Worm (Caenorhabditis elegans) whole organism, L1 larva: ENCODE results near the gene clec-42.

ENCODE experiments used
- C04F5.9 ChIP-seq: sonication (generic microtip); optimal IDR thresholded peaks from 2 replicates; lab custom pipeline; 2016; ENCODE audit warnings: missing genetic modification characterization, missing compliant biosample characterization
- ama-1 ChIP-seq: fragments of 150-350 bp; optimal IDR thresholded peaks from 2 replicates; lab custom pipeline; 2014
- blmp-1 ChIP-seq: fragments of 150-350 bp; optimal IDR thresholded peaks from 2 replicates; lab custom pipeline; 2014; ENCODE audit warnings: missing biosample characterization, missing genetic modification characterization
- ceh-8 ChIP-seq: fragments of 200-800 bp; sonication (Bioruptor generic); optimal IDR thresholded peaks from 2 replicates; lab custom pipeline; 2018; ENCODE audit warnings: mild to moderate bottlenecking, missing genetic modification characterization, moderate library complexity, missing compliant biosample characterization
- ceh-88 ChIP-seq: fragments of 200-800 bp; sonication (Bioruptor generic); IDR thresholded peaks from 2 replicates; pipeline ENCODE4 v1.3.6; 2022; ENCODE audit warnings: missing genetic modification characterization, missing compliant biosample characterization
- ceh-90 ChIP-seq: sonication (generic microtip); optimal IDR thresholded peaks from 2 replicates; lab custom pipeline; 2016; ENCODE audit warnings: missing genetic modification characterization, missing compliant biosample characterization
- efl-1 ChIP-seq, 4 experiments: fragments of 150-350 bp; optimal IDR thresholded peaks in 3 of 4; peaks in 1 of 4; 1 replicate in 1 of 4; 2 replicates in 3 of 4; lab custom pipeline; 2014; ENCODE audit warnings: missing biosample characterization in 2 of 4, missing genetic modification characterization in 2 of 4, missing genetic modification reagents in 2 of 4
- egl-13 ChIP-seq: sonication (generic microtip); optimal IDR thresholded peaks from 2 replicates; lab custom pipeline; 2016; ENCODE audit warnings: missing genotype, missing genetic modification reagents, missing genetic modification characterization, missing compliant biosample characterization
- egl-27 ChIP-seq, 2 experiments: fragments of 150-350 bp in 1 of 2; sonication (generic microtip); optimal IDR thresholded peaks; 3 replicates each; lab custom pipeline; 2017 to 2018; ENCODE audit warnings: missing biosample characterization in 2 of 2, missing genetic modification characterization in 2 of 2, missing genetic modification reagents in 2 of 2
- hlh-4 ChIP-seq: sonication (generic microtip); optimal IDR thresholded peaks from 2 replicates; lab custom pipeline; 2016; ENCODE audit warnings: mild to moderate bottlenecking, missing genetic modification characterization, missing compliant biosample characterization
- hpl-2 ChIP-seq: fragments of 150-350 bp; optimal IDR thresholded peaks from 2 replicates; lab custom pipeline; 2014; ENCODE audit warnings: missing biosample characterization, missing genetic modification reagents, missing genetic modification characterization
- irx-1 ChIP-seq: sonication (generic microtip); optimal IDR thresholded peaks from 2 replicates; lab custom pipeline; 2016; ENCODE audit warnings: missing genetic modification characterization, missing compliant biosample characterization
- jun-1 ChIP-seq: fragments of 150-350 bp; optimal IDR thresholded peaks from 2 replicates; lab custom pipeline; 2014; ENCODE audit warnings: missing biosample characterization, missing genetic modification reagents, missing genetic modification characterization
- lin-14 ChIP-seq: fragments of 200-800 bp; sonication (Bioruptor generic); optimal IDR thresholded peaks from 2 replicates; lab custom pipeline; 2018; ENCODE audit warnings: mild to moderate bottlenecking, missing genetic modification characterization, moderate library complexity, missing compliant biosample characterization
- lsy-2 ChIP-seq, 2 experiments: fragments of 150-350 bp; optimal IDR thresholded peaks; 2 replicates each; lab custom pipeline; 2014; ENCODE audit warnings: missing biosample characterization in 2 of 2, missing genetic modification characterization in 2 of 2
- nhr-20 ChIP-seq: sonication (generic microtip); optimal IDR thresholded peaks from 2 replicates; lab custom pipeline; 2016; ENCODE audit warnings: mild to moderate bottlenecking, missing genetic modification characterization, missing compliant biosample characterization
- nhr-28 ChIP-seq: fragments of 150-350 bp; optimal IDR thresholded peaks from 2 replicates; lab custom pipeline; 2014; ENCODE audit warnings: missing biosample characterization, missing genetic modification characterization
- nhr-47 ChIP-seq: sonication (generic microtip); optimal IDR thresholded peaks from 2 replicates; lab custom pipeline; 2016; ENCODE audit warnings: mild to moderate bottlenecking, missing genetic modification characterization, moderate library complexity, missing compliant biosample characterization
- nhr-71 ChIP-seq: sonication (generic microtip); optimal IDR thresholded peaks from 2 replicates; lab custom pipeline; 2016; ENCODE audit warnings: mild to moderate bottlenecking, missing genetic modification characterization, moderate library complexity, missing compliant biosample characterization
- nhr-77 ChIP-seq: fragments of 150-350 bp; optimal IDR thresholded peaks from 2 replicates; lab custom pipeline; 2014; ENCODE audit warnings: missing biosample characterization, missing genetic modification characterization
- nhr-84 ChIP-seq: sonication (generic microtip); optimal IDR thresholded peaks from 2 replicates; lab custom pipeline; 2017; ENCODE audit warnings: missing biosample characterization, missing genetic modification characterization
- nhr-85 ChIP-seq: sonication (generic microtip); peaks from one replicate; lab custom pipeline; 2016; ENCODE audit warnings: missing genetic modification characterization, inconsistent platforms, missing compliant biosample characterization
- pax-3 ChIP-seq: fragments of 200-800 bp; sonication (Bioruptor generic); optimal IDR thresholded peaks from 2 replicates; lab custom pipeline; 2018; ENCODE audit warnings: mild to moderate bottlenecking, missing genetic modification characterization, moderate library complexity, missing compliant biosample characterization
- sox-4 ChIP-seq: sonication (generic microtip); optimal IDR thresholded peaks from 2 replicates; lab custom pipeline; 2016; ENCODE audit warnings: missing genetic modification characterization, missing compliant biosample characterization
- sptf-1 ChIP-seq: fragments of 150-350 bp; optimal IDR thresholded peaks from 2 replicates; lab custom pipeline; 2014; ENCODE audit warnings: missing biosample characterization, missing genetic modification characterization
- sup-37 ChIP-seq: fragments of 200-800 bp; sonication (Bioruptor generic); optimal IDR thresholded peaks from 2 replicates; lab custom pipeline; 2018; ENCODE audit warnings: mild to moderate bottlenecking, missing genetic modification characterization, missing compliant biosample characterization
- swsn-7 ChIP-seq: sonication (generic microtip); optimal IDR thresholded peaks from 2 replicates; lab custom pipeline; 2016; ENCODE audit warnings: missing genetic modification characterization, missing compliant biosample characterization
- tlp-1 ChIP-seq: fragments of 150-350 bp; optimal IDR thresholded peaks from 2 replicates; lab custom pipeline; 2014; ENCODE audit warnings: missing biosample characterization, missing genetic modification characterization
- unc-62 ChIP-seq: fragments of 150-350 bp; optimal IDR thresholded peaks from 2 replicates; lab custom pipeline; 2014; ENCODE audit warnings: missing biosample characterization, missing genetic modification reagents, missing genetic modification characterization
- unc-86 ChIP-seq: sonication (generic microtip); optimal IDR thresholded peaks from 2 replicates; lab custom pipeline; 2016; ENCODE audit warnings: missing genetic modification characterization, missing compliant biosample characterization
- zip-4 ChIP-seq: fragments of 200-800 bp; sonication (Bioruptor generic); optimal IDR thresholded peaks from 2 replicates; lab custom pipeline; 2018; ENCODE audit warnings: mild to moderate bottlenecking, missing genetic modification characterization, moderate library complexity, missing compliant biosample characterization
- ztf-11 ChIP-seq, 2 experiments: sonication (generic microtip); optimal IDR thresholded peaks; 2 replicates each; lab custom pipeline; 2016 to 2017; ENCODE audit warnings: missing genetic modification characterization in 2 of 2, missing biosample characterization in 1 of 2, missing compliant biosample characterization in 1 of 2

The clec-42 gene

ce11 chrV:18168266-18168665 is 22.9 kb upstream of the clec-42 start, which contains the start of gene C14A6.7:
Gene C14A6.7, minus strand, starts transcription at chrV:18168366.
- no peak for TF ChIP-seq egl-27 (tag; optimal IDR thresholded peaks at IDR 0.05; lab: Kevin White, UChicago)
- TF ChIP-seq lin-14 (GFP tag; lab: Kevin White, UChicago), result no peak
- TF ChIP-seq, all 84 proteins: peak for 0

ce11 chrV:18171568-18171967 is 19.6 kb upstream of the clec-42 start, which contains the start of gene C14A6.8:
Gene C14A6.8, minus strand, starts transcription at chrV:18171668.
- no peak for TF ChIP-seq efl-1 (optimal IDR thresholded peaks at IDR 0.05; lab: Kevin White, UChicago)
- TF ChIP-seq efl-1 (GFP tag; optimal IDR thresholded peaks at IDR 0.05 in 1 of 2; lab: Kevin White, UChicago), result peak in 1 of 2 experiments; percentile 34
- TF ChIP-seq ceh-90 (tag; lab: Kevin White, UChicago), result no peak

ce11 chrV:18178659-18179058 is 12.6 kb upstream of the clec-42 start, which contains the start of gene C31G12.4:
Gene C31G12.4, minus strand, starts transcription at chrV:18178759.
- TF ChIP-seq lsy-2 (tag; optimal IDR thresholded peaks at IDR 0.05; lab: Kevin White, UChicago) (no peak), hlh-4 (tag; lab: Kevin White, UChicago) (no peak), nhr-47 (tag; lab: Kevin White, UChicago) (no peak), ceh-88 (GFP tag; lab: Robert Waterston, UW) (no peak), ama-1 (lab: Kevin White, UChicago) (no peak), unc-62 (GFP tag; lab: Kevin White, UChicago) (no peak), zip-4 (GFP tag; lab: Kevin White, UChicago) (no peak), ceh-8 (GFP tag; lab: Kevin White, UChicago) (no peak), sptf-1 (tag; lab: Kevin White, UChicago) (no peak), nhr-28 (no peak), nhr-71 (tag; lab: Kevin White, UChicago) (no peak), irx-1 (tag; lab: Kevin White, UChicago) (no peak)

- no peak for TF ChIP-seq unc-86
- TF ChIP-seq nhr-85 (tag; lab: Kevin White, UChicago), result no peak
- no peak for TF ChIP-seq egl-13 (tag; lab: Kevin White, UChicago)
Measured at ce11 chrV:18179663-18180062, 11.5 kb upstream of the clec-42 start, which contains the start of gene C31G12.1. Gene C31G12.1, plus strand, starts transcription at chrV:18179963.

ce11 chrV:18184910-18185309 is 6.3 kb upstream of the clec-42 start, which contains the start of gene C31G12.3:
Gene C31G12.3, plus strand, starts transcription at chrV:18185210.
- no peak for TF ChIP-seq nhr-77 (tag; lab: Kevin White, UChicago)
- TF ChIP-seq ceh-90 (tag; lab: Kevin White, UChicago), result no peak
- TF ChIP-seq ztf-11 (tag; optimal IDR thresholded peaks at IDR 0.05; lab: Kevin White, UChicago), result no peak
- no peak for TF ChIP-seq nhr-84 (tag; lab: Kevin White, UChicago)
- no peak for TF ChIP-seq tlp-1
- no peak for TF ChIP-seq egl-13 (tag; lab: Kevin White, UChicago)
- no peak for TF ChIP-seq lsy-2 (tag; optimal IDR thresholded peaks at IDR 0.05; lab: Kevin White, UChicago)
- no peak for TF ChIP-seq nhr-20
- TF ChIP-seq blmp-1 (tag; lab: Kevin White, UChicago), result no peak
- TF ChIP-seq ceh-8 (GFP tag; lab: Kevin White, UChicago), result no peak
- TF ChIP-seq swsn-7 (tag; lab: Kevin White, UChicago), result no peak
- TF ChIP-seq pax-3 (tag; lab: Kevin White, UChicago), result no peak
- no peak for TF ChIP-seq efl-1 (optimal IDR thresholded peaks at IDR 0.05; lab: Kevin White, UChicago)
- TF ChIP-seq efl-1 (GFP tag; optimal IDR thresholded peaks at IDR 0.05 in 1 of 2; lab: Kevin White, UChicago), result no peak
- no peak for TF ChIP-seq jun-1 (tag; lab: Kevin White, UChicago)
- TF ChIP-seq hpl-2 (GFP tag; lab: Kevin White, UChicago), result no peak
- TF ChIP-seq sup-37, result no peak
- TF ChIP-seq sox-4 (tag; lab: Kevin White, UChicago), result no peak
- TF ChIP-seq C04F5.9 (tag; lab: Kevin White, UChicago), result no peak
